Fruit fly (Drosophila melanogaster) whole organism, adult: ENCODE results near the gene CG14963.
A peak's percentile ranks its signal among the peaks of the same experiment; 100 is the strongest.

Experiments used
- CG14711 ChIP-seq: fragments of 200-800 bp; sonication (Bioruptor generic); optimal IDR thresholded peaks from 2 replicates; lab custom pipeline; 2018; ENCODE audit warnings: missing biosample characterization, mild to moderate bottlenecking, missing genetic modification characterization, moderate library complexity
- CG1620 ChIP-seq: fragments of 200-800 bp; sonication (Bioruptor generic); optimal IDR thresholded peaks from 2 replicates; lab custom pipeline; 2016; ENCODE audit warnings: missing biosample characterization, missing genetic modification characterization
- CG7101 ChIP-seq: fragments of 200-800 bp; sonication (Bioruptor generic); optimal IDR thresholded peaks from 2 replicates; lab custom pipeline; 2018; ENCODE audit warnings: missing biosample characterization, mild to moderate bottlenecking, missing genetic modification characterization, moderate library complexity
- Hr96 ChIP-seq: fragments of 200-800 bp; sonication (Bioruptor generic); optimal IDR thresholded peaks from 2 replicates; lab custom pipeline; 2016; ENCODE audit warnings: missing biosample characterization, missing genetic modification characterization
- cic ChIP-seq: fragments of 200-800 bp; sonication (Bioruptor generic); optimal IDR thresholded peaks from 2 replicates; lab custom pipeline; 2017; ENCODE audit warnings: missing biosample characterization, mild to moderate bottlenecking, missing genetic modification characterization, moderate library complexity
- cnc ChIP-seq, 2 experiments: fragments of >200 bp; optimal IDR thresholded peaks; 2 replicates each; lab custom pipeline; 2017
- kay ChIP-seq: fragments of 200-800 bp; sonication (Bioruptor generic); peaks from one replicate; lab custom pipeline; 2016; ENCODE audit warnings: missing biosample characterization, missing genetic modification characterization, borderline replicate concordance
- toe ChIP-seq: fragments of 200-800 bp; sonication (Bioruptor generic); optimal IDR thresholded peaks from 2 replicates; lab custom pipeline; 2016; ENCODE audit warnings: missing biosample characterization, missing genetic modification characterization

dm6 chr3L:3178530-3179096 is 6.3 kb upstream of the CG14963 start, which contains the start of the genes MnM and Girdin:
- TF ChIP-seq Hr96 (GFP tag; lab: Kevin White, UChicago), result peak; percentile 75
- TF ChIP-seq toe (GFP tag; lab: Kevin White, UChicago), result peak; percentile 67
- TF ChIP-seq cnc (optimal IDR thresholded peaks at IDR 0.05; lab: Kevin White, UChicago), result no peak
- TF ChIP-seq CG7101 (tag; lab: Kevin White, UChicago), result peak; percentile 43
- TF ChIP-seq kay (GFP tag; lab: Kevin White, UChicago), result no peak
- no peak for TF ChIP-seq cic (GFP tag; lab: Kevin White, UChicago)
- peak; percentile 73 for TF ChIP-seq CG1620
- TF ChIP-seq CG14711 (tag; lab: Kevin White, UChicago), result peak; percentile 14
